Worm (Caenorhabditis elegans) whole organism, L3 larva: Measurements from ENCODE around the gene tth-1.

Experiments used
- R02D3.7 ChIP-seq: fragments of 150-350 bp; optimal IDR thresholded peaks from 2 replicates; lab custom pipeline; 2014; ENCODE audit warnings: missing biosample characterization, missing genetic modification characterization
- ZK546.5 ChIP-seq: sonication (generic microtip); optimal IDR thresholded peaks from 2 replicates; lab custom pipeline; 2017; ENCODE audit warnings: missing biosample characterization, missing genetic modification characterization
- aly-2 ChIP-seq: fragments of 150-350 bp; optimal IDR thresholded peaks from 2 replicates; lab custom pipeline; 2014; ENCODE audit warnings: missing biosample characterization, missing genetic modification characterization
- ama-1 ChIP-seq: fragments of 150-350 bp; optimal IDR thresholded peaks from 2 replicates; lab custom pipeline; 2018
- ceh-16 ChIP-seq: sonication (generic microtip); optimal IDR thresholded peaks from 2 replicates; lab custom pipeline; 2017; ENCODE audit warnings: missing biosample characterization, missing genetic modification characterization
- ceh-28 ChIP-seq: fragments of 150-350 bp; optimal IDR thresholded peaks from 2 replicates; lab custom pipeline; 2014; ENCODE audit warnings: missing biosample characterization, missing genetic modification reagents, missing genetic modification characterization
- ceh-82 ChIP-seq: fragments of 150-350 bp; optimal IDR thresholded peaks from 2 replicates; lab custom pipeline; 2014; ENCODE audit warnings: missing biosample characterization, missing genetic modification characterization
- ceh-9 ChIP-seq: sonication (generic microtip); optimal IDR thresholded peaks from 2 replicates; lab custom pipeline; 2018; ENCODE audit warnings: missing biosample characterization, missing genetic modification characterization
- daf-12 ChIP-seq: fragments of 150-350 bp; optimal IDR thresholded peaks from 2 replicates; lab custom pipeline; 2014; ENCODE audit warnings: missing biosample characterization, missing genetic modification reagents, missing genetic modification characterization
- egl-27 ChIP-seq: sonication (generic microtip); optimal IDR thresholded peaks from 4 replicates; lab custom pipeline; 2017; ENCODE audit warnings: missing biosample characterization, missing genetic modification reagents, missing genetic modification characterization
- egl-5 ChIP-seq: fragments of 150-350 bp; optimal IDR thresholded peaks from 2 replicates; lab custom pipeline; 2017; ENCODE audit warnings: missing biosample characterization, missing genetic modification reagents, missing genetic modification characterization, inconsistent platforms
- elt-1 ChIP-seq: fragments of 150-350 bp; optimal IDR thresholded peaks from 2 replicates; lab custom pipeline; 2014; ENCODE audit warnings: missing biosample characterization, missing genetic modification characterization
- elt-2 ChIP-seq: sonication (generic microtip); optimal IDR thresholded peaks from 2 replicates; lab custom pipeline; 2016; ENCODE audit warnings: missing genetic modification reagents, mild to moderate bottlenecking, missing genetic modification characterization, missing compliant biosample characterization
- elt-3 ChIP-seq, 3 experiments: fragments of 150-350 bp in 1 of 3; sonication (generic microtip) in 2 of 3; optimal IDR thresholded peaks; 2 replicates in 2 of 3; 4 replicates in 1 of 3; lab custom pipeline; 2014 to 2017; ENCODE audit warnings: missing biosample characterization in 3 of 3, missing genetic modification characterization in 3 of 3
- eor-1 ChIP-seq, 2 experiments: fragments of 150-350 bp; optimal IDR thresholded peaks; 2 replicates each; lab custom pipeline; 2014 to 2018; ENCODE audit warnings: missing biosample characterization in 2 of 2, missing genetic modification characterization in 2 of 2
- fkh-2 ChIP-seq: fragments of 150-350 bp; optimal IDR thresholded peaks from 2 replicates; lab custom pipeline; 2014; ENCODE audit warnings: missing biosample characterization, missing genetic modification reagents, missing genetic modification characterization
- fos-1 ChIP-seq: fragments of 150-350 bp; optimal IDR thresholded peaks from 2 replicates; lab custom pipeline; 2014; ENCODE audit warnings: missing biosample characterization, missing genetic modification characterization
- lin-39 ChIP-seq: fragments of 150-350 bp; optimal IDR thresholded peaks from 2 replicates; lab custom pipeline; 2018; ENCODE audit warnings: missing biosample characterization, missing genetic modification reagents, missing genetic modification characterization
- lsy-12 ChIP-seq: sonication (generic microtip); optimal IDR thresholded peaks from 2 replicates; lab custom pipeline; 2016; ENCODE audit warnings: mild to moderate bottlenecking, missing genetic modification characterization, missing compliant biosample characterization
- mdl-1 ChIP-seq: fragments of 150-350 bp; optimal IDR thresholded peaks from 2 replicates; lab custom pipeline; 2014; ENCODE audit warnings: missing biosample characterization, missing genetic modification characterization
- mml-1 ChIP-seq: fragments of 150-350 bp; sonication (generic microtip); optimal IDR thresholded peaks from 3 replicates; lab custom pipeline; 2014; ENCODE audit warnings: missing biosample characterization, missing genetic modification characterization
- nfya-1 ChIP-seq: sonication (generic microtip); optimal IDR thresholded peaks from 2 replicates; lab custom pipeline; 2017; ENCODE audit warnings: missing genetic modification characterization, mild to moderate bottlenecking, missing compliant biosample characterization, antibody characterized with exemption, moderate library complexity; ENCODE audit not compliant: insufficient read depth
- nhr-11 ChIP-seq: fragments of 150-350 bp; optimal IDR thresholded peaks from 2 replicates; lab custom pipeline; 2014; ENCODE audit warnings: missing biosample characterization, missing genetic modification characterization
- nhr-12 ChIP-seq: fragments of 150-350 bp; optimal IDR thresholded peaks from 2 replicates; lab custom pipeline; 2014; ENCODE audit warnings: missing biosample characterization, missing genetic modification characterization
- nhr-23 ChIP-seq: fragments of 150-350 bp; optimal IDR thresholded peaks from 2 replicates; lab custom pipeline; 2014; ENCODE audit warnings: missing biosample characterization, missing genetic modification reagents, missing genetic modification characterization
- nhr-25 ChIP-seq: sonication (generic microtip); optimal IDR thresholded peaks from 2 replicates; lab custom pipeline; 2017; ENCODE audit warnings: missing biosample characterization, missing genetic modification characterization
- nhr-43 ChIP-seq: sonication (generic microtip); optimal IDR thresholded peaks from 2 replicates; lab custom pipeline; 2016; ENCODE audit warnings: mild to moderate bottlenecking, missing genetic modification characterization, missing compliant biosample characterization; ENCODE audit not compliant: poor library complexity, severe bottlenecking
- nhr-67 ChIP-seq: fragments of 150-350 bp; optimal IDR thresholded peaks from 2 replicates; lab custom pipeline; 2014; ENCODE audit warnings: missing biosample characterization, missing genetic modification characterization
- nhr-76 ChIP-seq: fragments of 150-350 bp; sonication (generic microtip); optimal IDR thresholded peaks from 5 replicates; lab custom pipeline; 2014; ENCODE audit warnings: missing biosample characterization, missing genetic modification characterization
- nhr-77 ChIP-seq: fragments of 150-350 bp; optimal IDR thresholded peaks from 2 replicates; lab custom pipeline; 2014; ENCODE audit warnings: missing biosample characterization, missing genetic modification characterization
- pha-4 ChIP-seq: fragments of 150-350 bp; optimal IDR thresholded peaks from 2 replicates; lab custom pipeline; 2014; ENCODE audit warnings: missing biosample characterization, missing genetic modification reagents, missing genetic modification characterization
- sea-2 ChIP-seq: fragments of 150-350 bp; sonication (generic microtip); optimal IDR thresholded peaks from 4 replicates; lab custom pipeline; 2014; ENCODE audit warnings: missing biosample characterization, missing genetic modification reagents, missing genetic modification characterization
- skn-1 ChIP-seq: fragments of 150-350 bp; optimal IDR thresholded peaks from 2 replicates; lab custom pipeline; 2014; ENCODE audit warnings: missing biosample characterization, missing genetic modification characterization
- snpc-4 ChIP-seq: fragments of 150-350 bp; optimal IDR thresholded peaks from 2 replicates; lab custom pipeline; 2014; ENCODE audit warnings: missing biosample characterization, missing genetic modification characterization
- tbx-2 ChIP-seq: sonication (generic microtip); optimal IDR thresholded peaks from 2 replicates; lab custom pipeline; 2016; ENCODE audit warnings: mild to moderate bottlenecking, missing genetic modification characterization, missing compliant biosample characterization
- unc-62 ChIP-seq: fragments of 150-350 bp; sonication (generic microtip); optimal IDR thresholded peaks from 4 replicates; lab custom pipeline; 2014; ENCODE audit warnings: missing biosample characterization, missing genetic modification reagents, missing genetic modification characterization
- ztf-11 ChIP-seq: fragments of 150-350 bp; optimal IDR thresholded peaks from 2 replicates; lab custom pipeline; 2014; ENCODE audit warnings: missing biosample characterization, missing genetic modification characterization
- ztf-4 ChIP-seq: fragments of 150-350 bp; optimal IDR thresholded peaks from 2 replicates; lab custom pipeline; 2014; ENCODE audit warnings: missing biosample characterization, missing genetic modification characterization

Gene tth-1

DNA sequence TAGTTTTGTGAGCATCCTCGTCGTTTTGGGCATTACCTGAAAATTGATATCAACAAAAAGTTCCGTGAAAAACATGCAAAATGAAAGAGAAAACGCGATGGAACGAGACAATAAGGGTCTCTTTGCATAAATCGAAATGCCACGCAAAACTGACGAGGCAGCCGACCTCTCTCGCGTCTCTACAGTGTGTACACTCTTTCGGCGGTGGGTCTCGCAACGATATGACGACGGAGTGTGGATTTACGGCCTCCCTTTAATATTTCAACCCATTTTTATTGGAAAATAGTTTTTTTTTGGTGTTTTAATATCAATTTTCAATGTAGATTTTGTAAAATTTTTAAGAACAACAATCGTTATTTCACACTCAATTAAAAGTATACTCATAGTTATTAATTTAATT, 1.5 kb downstream of the tth-1 start, which contains the start of gene tag-123 (continued):
- no peak for TF ChIP-seq nhr-76 (tag; lab: Kevin White, UChicago)
- peak; percentile 28 for TF ChIP-seq nhr-25
- TF ChIP-seq daf-12 (tag; lab: Kevin White, UChicago) = no peak
- TF ChIP-seq R02D3.7 (tag; lab: Kevin White, UChicago) = peak; percentile 93
- peak; percentile 45 for TF ChIP-seq elt-2 (tag; lab: Kevin White, UChicago)
- no peak for TF ChIP-seq egl-5 (tag; lab: Kevin White, UChicago)
- no peak for TF ChIP-seq eor-1 (tag; optimal IDR thresholded peaks at IDR 0.05; lab: Kevin White, UChicago)
- no peak for TF ChIP-seq nhr-11 (tag; lab: Kevin White, UChicago)
- TF ChIP-seq ztf-11 (tag; lab: Kevin White, UChicago) = no peak

DNA sequence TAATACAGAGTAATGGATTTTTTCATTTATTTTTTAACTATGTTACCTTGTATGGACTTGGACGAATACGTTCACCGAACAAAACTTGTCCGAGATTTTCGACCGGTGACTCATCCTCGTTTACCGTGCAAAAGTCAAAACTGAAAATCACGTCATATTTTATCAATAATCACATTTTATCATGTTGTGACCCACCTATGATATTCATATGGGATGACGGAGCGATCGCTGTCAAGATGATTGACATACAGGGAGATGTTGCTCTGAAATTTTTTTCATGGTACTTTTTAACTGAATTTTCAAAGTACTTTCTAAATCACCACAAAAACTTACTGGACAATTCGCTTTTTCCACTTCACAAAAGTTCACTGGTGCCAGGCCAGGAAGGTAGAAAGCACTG, 1.9 kb downstream of the tth-1 start:
- TF ChIP-seq nhr-67 (no peak), nfya-1 (tag; lab: Kevin White, UChicago) (no peak), tbx-2 (tag; lab: Kevin White, UChicago) (no peak), elt-3 (tag; optimal IDR thresholded peaks at IDR 0.05; lab: Kevin White, UChicago) (no peak), ama-1 (no peak), ceh-28 (tag; lab: Kevin White, UChicago) (no peak), elt-2 (tag; lab: Kevin White, UChicago) (no peak)
- TF ChIP-seq, all 47 proteins: peak for 0

DNA sequence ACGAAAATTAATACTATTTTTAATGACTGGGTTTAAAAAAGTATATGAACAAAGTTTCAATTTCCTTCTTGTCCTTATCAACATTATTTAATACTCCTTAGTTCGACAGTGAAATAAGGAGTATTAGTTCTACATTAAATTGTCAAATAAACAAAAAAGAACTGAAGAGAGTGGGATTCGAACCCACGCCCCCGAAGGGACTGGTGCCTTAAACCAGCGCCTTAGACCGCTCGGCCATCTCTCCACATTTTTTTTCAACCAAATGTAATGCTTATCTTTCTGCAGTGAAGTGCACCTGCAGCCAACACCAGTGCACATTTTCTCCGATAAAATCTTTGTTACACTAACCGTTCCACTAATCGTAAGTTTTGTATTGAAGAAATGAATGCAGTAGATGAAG, 4.3 kb downstream of the tth-1 start:
- TF ChIP-seq elt-1 (tag; lab: Kevin White, UChicago) (peak; percentile 52), snpc-4 (tag; lab: Kevin White, UChicago) (no peak), ama-1 (no peak), ceh-16 (tag; lab: Kevin White, UChicago) (no peak), R02D3.7 (tag; lab: Kevin White, UChicago) (no peak), nfya-1 (tag; lab: Kevin White, UChicago) (no peak), skn-1 (tag; lab: Kevin White, UChicago) (no peak), unc-62 (GFP tag; lab: Kevin White, UChicago) (no peak), ceh-9 (no peak), nhr-23 (tag; lab: Kevin White, UChicago) (peak; percentile 1), ceh-28 (tag; lab: Kevin White, UChicago) (no peak), lsy-12 (tag; lab: Kevin White, UChicago) (no peak), mdl-1 (no peak), daf-12 (tag; lab: Kevin White, UChicago) (no peak), nhr-12 (tag; lab: Kevin White, UChicago) (no peak), ZK546.5 (no peak), mml-1 (no peak), ceh-82 (tag; lab: Kevin White, UChicago) (no peak), fos-1 (tag; lab: Kevin White, UChicago) (no peak), aly-2 (tag; lab: Kevin White, UChicago) (no peak), nhr-67 (no peak), elt-2 (tag; lab: Kevin White, UChicago) (peak; percentile 28), eor-1 (tag; optimal IDR thresholded peaks at IDR 0.05; lab: Kevin White, UChicago) (no peak), sea-2 (no peak), pha-4 (tag; lab: Kevin White, UChicago) (peak; percentile 6), ztf-4 (tag; lab: Kevin White, UChicago) (no peak), nhr-77 (no peak)
- TF ChIP-seq, all 47 proteins: peak for 4

DNA sequence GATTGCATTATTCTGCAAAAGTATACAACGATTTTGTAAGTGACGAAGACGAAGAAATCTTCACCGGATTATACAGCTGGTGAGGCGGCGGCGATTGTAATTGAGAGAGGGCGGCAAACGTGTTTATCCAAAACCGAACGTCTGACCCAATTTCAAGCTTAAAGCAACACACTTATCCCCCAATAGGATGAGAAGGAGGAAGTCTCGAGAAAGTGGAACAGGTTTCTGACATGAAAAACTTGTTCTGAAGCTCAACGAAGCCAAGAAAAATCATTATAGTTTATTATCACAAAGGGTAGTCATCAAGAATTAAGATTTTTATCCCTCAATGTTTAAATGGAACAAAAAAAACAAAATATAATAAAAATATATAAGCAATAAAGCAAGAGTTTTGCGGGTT, 5.2 kb downstream of the tth-1 start, which contains the start of gene spp-13:
Gene spp-13 (minus strand): TSS at position 143 of the 400 bp plus-strand sequence.
- no peak for TF ChIP-seq nhr-25
- no peak for TF ChIP-seq egl-27 (tag; lab: Kevin White, UChicago)
- peak; percentile 70 for TF ChIP-seq nhr-43
- no peak for TF ChIP-seq fkh-2 (tag; lab: Kevin White, UChicago)
- no peak for TF ChIP-seq elt-2 (tag; lab: Kevin White, UChicago)
- TF ChIP-seq fos-1 (tag; lab: Kevin White, UChicago) = no peak
- TF ChIP-seq lin-39 (tag; lab: Kevin White, UChicago) = no peak
- no peak for TF ChIP-seq skn-1 (tag; lab: Kevin White, UChicago)
- TF ChIP-seq egl-5 (tag; lab: Kevin White, UChicago) = no peak
- TF ChIP-seq nhr-23 (tag; lab: Kevin White, UChicago) = peak; percentile 92
- no peak for TF ChIP-seq ceh-82 (tag; lab: Kevin White, UChicago)
